Fruit fly (Drosophila melanogaster) whole organism, embryonic: ENCODE data around the gene Obp19d.

Source experiments
- Adf1 ChIP-seq: fragments of 200-800 bp; sonication (Bioruptor generic); IDR thresholded peaks from 2 replicates; pipeline ENCODE4 v1.3.6; 2022; ENCODE audit warnings: missing biosample characterization, missing genetic modification characterization
- CG11398 ChIP-seq: fragments of 200-800 bp; sonication (Bioruptor generic); optimal IDR thresholded peaks from 2 replicates; lab custom pipeline; 2016; ENCODE audit warnings: missing biosample characterization, missing genetic modification characterization
- CG14014 ChIP-seq: fragments of 200-800 bp; sonication (Bioruptor generic); IDR thresholded peaks from 2 replicates; pipeline ENCODE4 v1.3.6; 2022; ENCODE audit warnings: missing biosample characterization, missing genetic modification characterization
- CG17829 ChIP-seq: fragments of 200-800 bp; optimal IDR thresholded peaks from 2 replicates; lab custom pipeline; 2019; ENCODE audit warnings: missing biosample characterization, mild to moderate bottlenecking, missing genetic modification characterization, moderate library complexity
- CG31365 ChIP-seq: fragments of 200-800 bp; sonication (Bioruptor generic); optimal IDR thresholded peaks from 2 replicates; lab custom pipeline; 2018; ENCODE audit warnings: missing biosample characterization, mild to moderate bottlenecking, missing genetic modification characterization
- GATAe ChIP-seq: fragments of 200-800 bp; sonication (Bioruptor generic); conservative IDR thresholded peaks from 2 replicates; pipeline ENCODE4 v1.3.6; 2022; ENCODE audit warnings: missing biosample characterization, missing genetic modification characterization
- Mrtf ChIP-seq: fragments of 200-800 bp; sonication (Bioruptor generic); IDR thresholded peaks from 3 replicates; pipeline ENCODE4 v1.3.6; 2022; ENCODE audit warnings: missing biosample characterization, missing genetic modification characterization
- ci ChIP-seq: fragments of 200-800 bp; sonication (Bioruptor generic); IDR thresholded peaks from 3 replicates; pipeline ENCODE4 v1.3.6; 2022; ENCODE audit warnings: missing biosample characterization, missing genetic modification characterization

DNA sequence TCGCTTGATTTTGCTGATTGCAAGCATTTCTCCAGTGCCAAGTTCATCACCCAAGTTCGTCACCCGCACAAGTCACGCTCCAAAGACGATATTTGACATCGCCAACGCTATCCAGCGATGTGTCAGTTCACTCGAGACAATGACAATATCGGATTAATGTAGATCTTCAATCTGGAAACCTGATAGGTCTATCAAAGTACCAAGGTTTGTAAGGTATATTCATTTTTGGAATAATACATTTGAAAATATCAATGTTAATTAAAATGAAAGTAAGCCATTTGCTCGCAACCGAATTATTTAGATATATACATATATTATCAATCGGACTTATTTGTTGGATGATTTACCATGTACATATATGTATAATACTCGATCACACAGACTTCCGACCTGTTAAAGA lies 549 bp upstream of the Obp19d start, which contains the start of gene Obp19c:
- TF ChIP-seq CG31365 (no peak), GATAe (GFP tag; lab: Robert Waterston, UW) (no peak), CG17829 (no peak), Adf1 (GFP tag; lab: Robert Waterston, UW) (no peak), ci (no peak), Mrtf (GFP tag; lab: Robert Waterston, UW) (no peak), CG14014 (GFP tag; lab: Robert Waterston, UW) (no peak), CG11398 (GFP tag; lab: Kevin White, UChicago) (no peak)
